Worm (Caenorhabditis elegans): ENCODE results near the gene best-4.

best-4 gene

ce11 chrII:31521-31920 is 19.8 kb upstream of the best-4 start, which contains the start of the genes F23F1.5 and fbxc-54:
Gene F23F1.5, minus strand, starts transcription at chrII:31584.
Gene fbxc-54, plus strand, starts transcription at chrII:31719.
- no peak for TF ChIP-seq ztf-11 (tag; optimal IDR thresholded peaks at IDR 0.05)
- TF ChIP-seq M03D4.4 (tag; optimal IDR thresholded peaks at IDR 0.05) = no peak
- TF ChIP-seq unc-120 (tag; optimal IDR thresholded peaks at IDR 0.05; ENCODE audit: poor library complexity, severe bottlenecking) = no peak
- no peak for TF ChIP-seq hlh-1 (tag; optimal IDR thresholded peaks at IDR 0.05)
- no peak for TF ChIP-seq mls-2 (tag; optimal IDR thresholded peaks at IDR 0.05)
- no peak for TF ChIP-seq ceh-43 (GFP tag; optimal IDR thresholded peaks at IDR 0.05)
- no peak for TF ChIP-seq sem-2 (GFP tag; optimal IDR thresholded peaks at IDR 0.05)
- TF ChIP-seq ces-1 (GFP tag; optimal IDR thresholded peaks at IDR 0.05) = no peak
- TF ChIP-seq nhr-12 (tag; optimal IDR thresholded peaks at IDR 0.05) = no peak
- TF ChIP-seq flh-1 (GFP tag; optimal IDR thresholded peaks at IDR 0.05) = no peak
- no peak for TF ChIP-seq snpc-4 (tag; optimal IDR thresholded peaks at IDR 0.05)

- no peak for TF ChIP-seq tbx-8 (GFP tag; optimal IDR thresholded peaks at IDR 0.05)
Measured at ce11 chrII:29578-29977, 17.9 kb upstream of the best-4 start.

- TF ChIP-seq unc-120 (tag; optimal IDR thresholded peaks at IDR 0.05; ENCODE audit: poor library complexity, severe bottlenecking) = no peak
- TF ChIP-seq lin-13 (tag; optimal IDR thresholded peaks at IDR 0.05) = no peak
- peak; percentile 95 for TF ChIP-seq nhr-2 (tag; optimal IDR thresholded peaks at IDR 0.05)
- TF ChIP-seq zip-8 (tag; optimal IDR thresholded peaks at IDR 0.05) = peak; percentile 32
Measured at ce11 chrII:28283-28682, 16.6 kb upstream of the best-4 start, which contains the start of gene F23F1.4. Gene F23F1.4, minus strand, starts transcription at chrII:28423.

- TF ChIP-seq sem-2 (GFP tag; optimal IDR thresholded peaks at IDR 0.05) (no peak), M03D4.4 (tag; optimal IDR thresholded peaks at IDR 0.05) (no peak), unc-62 (GFP tag; optimal IDR thresholded peaks at IDR 0.05) (peak; percentile 32), cnd-1 (tag; optimal IDR thresholded peaks at IDR 0.05) (no peak), mab-5 (tag; optimal IDR thresholded peaks at IDR 0.05) (no peak), unc-39 (tag; optimal IDR thresholded peaks at IDR 0.05) (no peak), tbx-8 (GFP tag; optimal IDR thresholded peaks at IDR 0.05) (no peak), snpc-4 (tag; optimal IDR thresholded peaks at IDR 0.05) (no peak), elt-3 (tag; optimal IDR thresholded peaks at IDR 0.05) (no peak), nhr-2 (tag; optimal IDR thresholded peaks at IDR 0.05) (no peak), nhr-12 (tag; optimal IDR thresholded peaks at IDR 0.05) (no peak), hlh-1 (tag; optimal IDR thresholded peaks at IDR 0.05) (no peak), ces-1 (GFP tag; optimal IDR thresholded peaks at IDR 0.05) (peak; percentile 62), lin-13 (tag; optimal IDR thresholded peaks at IDR 0.05) (peak; percentile 77), ceh-83 (GFP tag; optimal IDR thresholded peaks at IDR 0.05) (no peak), mls-2 (tag; optimal IDR thresholded peaks at IDR 0.05) (no peak), elt-1 (tag; optimal IDR thresholded peaks at IDR 0.05; ENCODE audit: borderline replicate concordance, insufficient read depth) (no peak), lsy-2 (tag; optimal IDR thresholded peaks at IDR 0.05) (peak; percentile 53), ceh-39 (tag; optimal IDR thresholded peaks at IDR 0.05) (peak; percentile 20), ceh-43 (GFP tag; optimal IDR thresholded peaks at IDR 0.05) (no peak), nhr-237 (tag; optimal IDR thresholded peaks at IDR 0.05) (peak; percentile 59), ham-2 (GFP tag; optimal IDR thresholded peaks at IDR 0.05) (no peak), mep-1 (tag; optimal IDR thresholded peaks at IDR 0.05) (peak; percentile 50), ztf-11 (tag; optimal IDR thresholded peaks at IDR 0.05) (peak; percentile 32), sptf-1 (tag; optimal IDR thresholded peaks at IDR 0.05) (no peak), lin-32 (GFP tag; optimal IDR thresholded peaks at IDR 0.05) (no peak), nhr-28 (tag; optimal IDR thresholded peaks at IDR 0.05) (no peak), drap-1 (GFP tag; optimal IDR thresholded peaks at IDR 0.05) (no peak), zip-8 (tag; optimal IDR thresholded peaks at IDR 0.05) (no peak), bed-3 (GFP tag; optimal IDR thresholded peaks at IDR 0.05) (no peak), blmp-1 (tag; optimal IDR thresholded peaks at IDR 0.05) (no peak), nhr-76 (tag; optimal IDR thresholded peaks at IDR 0.05) (no peak), flh-1 (GFP tag; optimal IDR thresholded peaks at IDR 0.05) (no peak), pha-4 (tag; optimal IDR thresholded peaks at IDR 0.05) (peak; percentile 65)
Measured at ce11 chrII:24559-24998, 12.9 kb upstream of the best-4 start, which contains the start of gene enee-1. Gene enee-1, plus strand, starts transcription at chrII:24666.
